Fruit fly (Drosophila melanogaster): ENCODE data around the gene GCS1.

Gene GCS1

dm6 chrX:11348829-11349228 is 1.0 kb upstream of the GCS1 start, which contains the start of gene CG1738 (continued):
- TF ChIP-seq scrt (GFP tag; optimal IDR thresholded peaks at IDR 0.05) (peak; percentile 5), gcm2 (GFP tag; optimal IDR thresholded peaks at IDR 0.05) (no peak), CG16863 (GFP tag; optimal IDR thresholded peaks at IDR 0.05) (no peak), esg (GFP tag; conservative IDR thresholded peaks at IDR 0.05) (no peak), gcm (GFP tag; optimal IDR thresholded peaks at IDR 0.05) (no peak), ato (GFP tag; IDR thresholded peaks at IDR 0.05; ENCODE audit: partially characterized antibody) (no peak), D19A (tag; optimal IDR thresholded peaks at IDR 0.05) (no peak), CG7556 (GFP tag; optimal IDR thresholded peaks at IDR 0.05) (no peak), Bgb (GFP tag; IDR thresholded peaks at IDR 0.05; ENCODE audit: partially characterized antibody) (no peak), Mrtf (GFP tag; IDR thresholded peaks at IDR 0.05) (no peak), stc (GFP tag; IDR thresholded peaks at IDR 0.05) (no peak), CG8944 (GFP tag; optimal IDR thresholded peaks at IDR 0.05) (no peak), ssp (GFP tag; IDR thresholded peaks at IDR 0.05) (no peak), ranshi (GFP tag; IDR thresholded peaks at IDR 0.05) (no peak), sens (GFP tag) (peak; percentile 75), Ada2b (GFP tag; IDR thresholded peaks at IDR 0.05) (0 out of 2 replicates have a peak, but pooled peaks have one; percentile 10), CG11696 (GFP tag; IDR thresholded peaks at IDR 0.05) (no peak), D19B (GFP tag; optimal IDR thresholded peaks at IDR 0.05) (no peak), CrebB (tag; optimal IDR thresholded peaks at IDR 0.05) (no peak), CG9609 (GFP tag; optimal IDR thresholded peaks at IDR 0.05) (no peak), CG4282 (GFP tag; optimal IDR thresholded peaks at IDR 0.05) (no peak), sna (GFP tag; IDR thresholded peaks at IDR 0.05; ENCODE audit: partially characterized antibody) (no peak), CG5180 (GFP tag; optimal IDR thresholded peaks at IDR 0.05) (no peak), CG15696 (tag; optimal IDR thresholded peaks at IDR 0.05) (no peak), ac (GFP tag; optimal IDR thresholded peaks at IDR 0.05) (no peak), ems (GFP tag; optimal IDR thresholded peaks at IDR 0.05) (no peak), bbx (GFP tag; IDR thresholded peaks at IDR 0.05; ENCODE audit: partially characterized antibody) (no peak), hth (optimal IDR thresholded peaks at IDR 0.05) (no peak), CG3163 (GFP tag; optimal IDR thresholded peaks at IDR 0.05) (no peak), sima (GFP tag; optimal IDR thresholded peaks at IDR 0.05) (no peak), grau (tag; optimal IDR thresholded peaks at IDR 0.05) (peak; percentile 31), vfl (GFP tag; optimal IDR thresholded peaks at IDR 0.05) (no peak), Max (GFP tag; optimal IDR thresholded peaks at IDR 0.05) (no peak), E2f2 (GFP tag; IDR thresholded peaks at IDR 0.05) (peak; percentile 25; the same call in 1 of the 2 replicates), gem (tag; optimal IDR thresholded peaks at IDR 0.05) (peak; percentile 33), jing (GFP tag; optimal IDR thresholded peaks at IDR 0.05) (no peak), CG10321 (GFP tag; IDR thresholded peaks at IDR 0.05) (no peak), row (GFP tag; IDR thresholded peaks at IDR 0.05) (peak; percentile 83), CG9727 (GFP tag; optimal IDR thresholded peaks at IDR 0.05) (no peak), CG15269 (tag; optimal IDR thresholded peaks at IDR 0.05) (peak; percentile 30), emc (GFP tag; optimal IDR thresholded peaks at IDR 0.05) (no peak), sob (GFP tag; IDR thresholded peaks at IDR 0.05) (no peak), Poxn (GFP tag; IDR thresholded peaks at IDR 0.05) (no peak), ind (GFP tag; optimal IDR thresholded peaks at IDR 0.05) (peak; percentile 0), nerfin-1 (tag; optimal IDR thresholded peaks at IDR 0.05) (no peak), Hr78 (GFP tag; optimal IDR thresholded peaks at IDR 0.05) (no peak), chif (GFP tag; optimal IDR thresholded peaks at IDR 0.05) (no peak), CG9215 (GFP tag; IDR thresholded peaks at IDR 0.05) (no peak), CG2875 (GFP tag; optimal IDR thresholded peaks at IDR 0.05) (no peak), CG10979 (tag; optimal IDR thresholded peaks at IDR 0.05) (no peak), br (optimal IDR thresholded peaks at IDR 0.05) (no peak), slou (GFP tag; optimal IDR thresholded peaks at IDR 0.05) (no peak), h (optimal IDR thresholded peaks at IDR 0.05) (no peak)
